Fruit fly (Drosophila melanogaster) whole organism, prepupa: ENCODE results near the gene CG31674.

Experiments used
- Blimp-1 ChIP-seq: fragments of 200-800 bp; sonication (Bioruptor generic); optimal IDR thresholded peaks from 3 replicates; lab custom pipeline; 2017; ENCODE audit warnings: missing biosample characterization, missing genetic modification characterization, mild to moderate bottlenecking, moderate library complexity, missing genetic modification reagents
- CG10631 ChIP-seq: fragments of 200-800 bp; sonication (Bioruptor generic); optimal IDR thresholded peaks from 2 replicates; lab custom pipeline; 2016; ENCODE audit warnings: missing biosample characterization, missing genetic modification characterization
- CG10669 ChIP-seq: fragments of 200-800 bp; sonication (Bioruptor generic); optimal IDR thresholded peaks from 3 replicates; lab custom pipeline; 2018; ENCODE audit warnings: missing biosample characterization, mild to moderate bottlenecking, missing genetic modification characterization, moderate library complexity
- CG11902 ChIP-seq: fragments of 200-800 bp; sonication (Bioruptor generic); optimal IDR thresholded peaks from 3 replicates; lab custom pipeline; 2016; ENCODE audit warnings: missing biosample characterization, missing genetic modification characterization
- CG15336 ChIP-seq: fragments of 200-800 bp; sonication (Bioruptor generic); IDR thresholded peaks from 2 replicates; pipeline ENCODE4 v1.3.6; 2022; ENCODE audit warnings: missing biosample characterization, missing genetic modification characterization
- CG1621 ChIP-seq: fragments of 200-800 bp; sonication (Bioruptor generic); optimal IDR thresholded peaks from 3 replicates; lab custom pipeline; 2018; ENCODE audit warnings: missing biosample characterization, mild to moderate bottlenecking, missing genetic modification characterization
- CG34406 ChIP-seq: fragments of 200-800 bp; sonication (Bioruptor generic); optimal IDR thresholded peaks from 3 replicates; lab custom pipeline; 2016; ENCODE audit warnings: missing biosample characterization, missing genetic modification characterization
- CG6792 ChIP-seq: fragments of 200-800 bp; sonication (Bioruptor generic); optimal IDR thresholded peaks from 3 replicates; lab custom pipeline; 2016; ENCODE audit warnings: missing biosample characterization, missing genetic modification characterization
- CG6808 ChIP-seq: fragments of 200-800 bp; sonication (Bioruptor generic); optimal IDR thresholded peaks from 3 replicates; lab custom pipeline; 2017; ENCODE audit warnings: missing biosample characterization, missing genetic modification characterization, mild to moderate bottlenecking, moderate library complexity, missing genetic modification reagents
- CG6854 ChIP-seq: fragments of 200-800 bp; sonication (Bioruptor generic); optimal IDR thresholded peaks from 2 replicates; lab custom pipeline; 2017; ENCODE audit warnings: missing biosample characterization, mild to moderate bottlenecking, missing genetic modification characterization
- CG7368 ChIP-seq: fragments of 200-800 bp; sonication (Bioruptor generic); optimal IDR thresholded peaks from 3 replicates; lab custom pipeline; 2016; ENCODE audit warnings: missing biosample characterization, missing genetic modification characterization
- CG8319 ChIP-seq: fragments of 200-800 bp; sonication (Bioruptor generic); optimal IDR thresholded peaks from 3 replicates; lab custom pipeline; 2016; ENCODE audit warnings: missing biosample characterization, missing genetic modification characterization
- CG8632 ChIP-seq: fragments of 200-800 bp; sonication (Bioruptor generic); optimal IDR thresholded peaks from 3 replicates; lab custom pipeline; 2016; ENCODE audit warnings: missing biosample characterization, missing genetic modification characterization
- CG9139 ChIP-seq: fragments of 200-800 bp; sonication (Bioruptor generic); optimal IDR thresholded peaks from 3 replicates; lab custom pipeline; 2017; ENCODE audit warnings: missing biosample characterization, mild to moderate bottlenecking, missing genetic modification characterization
- Eip78C ChIP-seq: fragments of 200-800 bp; sonication (Bioruptor generic); peaks from one replicate; lab custom pipeline; 2016; ENCODE audit warnings: missing biosample characterization, missing genetic modification characterization
- Eip93F ChIP-seq: fragments of 200-800 bp; sonication (Bioruptor generic); optimal IDR thresholded peaks from 2 replicates; lab custom pipeline; 2016; ENCODE audit warnings: missing biosample characterization, mild to moderate bottlenecking, missing genetic modification characterization
- Ets21C ChIP-seq: fragments of 200-800 bp; sonication (Bioruptor generic); optimal IDR thresholded peaks from 3 replicates; lab custom pipeline; 2016; ENCODE audit warnings: missing biosample characterization, missing genetic modification characterization
- Ets96B ChIP-seq: fragments of 200-800 bp; optimal IDR thresholded peaks from 2 replicates; lab custom pipeline; 2019; ENCODE audit warnings: missing biosample characterization, mild to moderate bottlenecking, missing genetic modification characterization, moderate library complexity
- Gug ChIP-seq: fragments of 200-800 bp; sonication (Bioruptor generic); IDR thresholded peaks from 2 replicates; pipeline ENCODE4 v1.3.6; 2022; ENCODE audit warnings: missing biosample characterization, missing genetic modification characterization
- Hr38 ChIP-seq: sonication (Bioruptor generic); optimal IDR thresholded peaks from 2 replicates; lab custom pipeline; 2016; ENCODE audit warnings: missing biosample characterization, missing genetic modification characterization
- Hr39 ChIP-seq: fragments of 200-800 bp; sonication (Bioruptor generic); optimal IDR thresholded peaks from 2 replicates; lab custom pipeline; 2016; ENCODE audit warnings: missing biosample characterization, missing genetic modification characterization
- Lpt ChIP-seq: fragments of 200-800 bp; sonication (Bioruptor generic); optimal IDR thresholded peaks from 3 replicates; lab custom pipeline; 2016; ENCODE audit warnings: missing biosample characterization, missing genetic modification characterization
- Smox ChIP-seq: fragments of 200-800 bp; sonication (Bioruptor generic); optimal IDR thresholded peaks from 3 replicates; lab custom pipeline; 2016; ENCODE audit warnings: missing biosample characterization, missing genetic modification characterization
- Sox102F ChIP-seq: fragments of 200-800 bp; sonication (Bioruptor generic); optimal IDR thresholded peaks from 2 replicates; lab custom pipeline; 2016; ENCODE audit warnings: missing biosample characterization, mild to moderate bottlenecking, missing genetic modification characterization
- Sox14 ChIP-seq: fragments of 200-800 bp; sonication (Bioruptor generic); optimal IDR thresholded peaks from 3 replicates; lab custom pipeline; 2016; ENCODE audit warnings: missing biosample characterization, missing genetic modification characterization
- achi ChIP-seq: fragments of 200-800 bp; sonication (Bioruptor generic); optimal IDR thresholded peaks from 3 replicates; lab custom pipeline; 2016; ENCODE audit warnings: missing biosample characterization, missing genetic modification characterization
- acj6 ChIP-seq: fragments of 200-800 bp; sonication (Bioruptor generic); optimal IDR thresholded peaks from 3 replicates; lab custom pipeline; 2016; ENCODE audit warnings: missing biosample characterization, missing genetic modification characterization
- cyc ChIP-seq: fragments of 200-800 bp; sonication (Bioruptor generic); optimal IDR thresholded peaks from 3 replicates; lab custom pipeline; 2016; ENCODE audit warnings: missing biosample characterization, missing genetic modification characterization
- dac ChIP-seq: fragments of 200-800 bp; sonication (Bioruptor generic); optimal IDR thresholded peaks from 2 replicates; lab custom pipeline; 2017; ENCODE audit warnings: missing biosample characterization, mild to moderate bottlenecking, missing genetic modification characterization
- dsx ChIP-seq: fragments of 200-800 bp; optimal IDR thresholded peaks from 3 replicates; lab custom pipeline; 2019; ENCODE audit warnings: missing biosample characterization, mild to moderate bottlenecking, missing genetic modification characterization, moderate library complexity; ENCODE audit not compliant: poor library complexity, severe bottlenecking
- eg ChIP-seq: fragments of 200-800 bp; sonication (Bioruptor generic); IDR thresholded peaks from 3 replicates; pipeline ENCODE4 v1.3.6; 2022; ENCODE audit warnings: missing biosample characterization, missing genetic modification characterization
- fd85E ChIP-seq: fragments of 200-800 bp; sonication (Bioruptor generic); optimal IDR thresholded peaks from 3 replicates; lab custom pipeline; 2016; ENCODE audit warnings: missing biosample characterization, missing genetic modification characterization
- fkh ChIP-seq: fragments of 200-800 bp; sonication (Bioruptor generic); optimal IDR thresholded peaks from 3 replicates; lab custom pipeline; 2017; ENCODE audit warnings: missing biosample characterization, mild to moderate bottlenecking, missing genetic modification characterization, moderate library complexity
- lz ChIP-seq: fragments of 200-800 bp; sonication (Bioruptor generic); optimal IDR thresholded peaks from 3 replicates; lab custom pipeline; 2016; ENCODE audit warnings: missing biosample characterization, missing genetic modification characterization
- pdm3 ChIP-seq: fragments of 200-800 bp; sonication (Bioruptor generic); optimal IDR thresholded peaks from 3 replicates; lab custom pipeline; 2016; ENCODE audit warnings: missing biosample characterization, missing genetic modification characterization
- salr ChIP-seq, 2 experiments: fragments of 200-800 bp; sonication (Bioruptor generic); optimal IDR thresholded peaks; 3 replicates each; lab custom pipeline; 2016 to 2018; ENCODE audit warnings: missing biosample characterization in 2 of 2, missing genetic modification characterization in 2 of 2, mild to moderate bottlenecking in 1 of 2
- spab ChIP-seq: fragments of 200-800 bp; sonication (Bioruptor generic); optimal IDR thresholded peaks from 2 replicates; lab custom pipeline; 2017; ENCODE audit warnings: missing biosample characterization, mild to moderate bottlenecking, missing genetic modification characterization, missing genetic modification reagents
- ss ChIP-seq, 2 experiments: fragments of 200-800 bp; sonication (Bioruptor generic); optimal IDR thresholded peaks; 2 replicates in 1 of 2; 3 replicates in 1 of 2; lab custom pipeline; 2017 to 2018; ENCODE audit warnings: mild to moderate bottlenecking in 2 of 2, missing biosample characterization in 2 of 2, missing genetic modification characterization in 2 of 2, moderate library complexity in 1 of 2
- svp ChIP-seq: fragments of 200-800 bp; sonication (Bioruptor generic); peaks from one replicate; lab custom pipeline; 2016; ENCODE audit warnings: missing biosample characterization, missing genetic modification characterization
- vri ChIP-seq: fragments of 200-800 bp; sonication (Bioruptor generic); optimal IDR thresholded peaks from 3 replicates; lab custom pipeline; 2016; ENCODE audit warnings: missing biosample characterization, mild to moderate bottlenecking, missing genetic modification characterization

Gene CG31674

DNA sequence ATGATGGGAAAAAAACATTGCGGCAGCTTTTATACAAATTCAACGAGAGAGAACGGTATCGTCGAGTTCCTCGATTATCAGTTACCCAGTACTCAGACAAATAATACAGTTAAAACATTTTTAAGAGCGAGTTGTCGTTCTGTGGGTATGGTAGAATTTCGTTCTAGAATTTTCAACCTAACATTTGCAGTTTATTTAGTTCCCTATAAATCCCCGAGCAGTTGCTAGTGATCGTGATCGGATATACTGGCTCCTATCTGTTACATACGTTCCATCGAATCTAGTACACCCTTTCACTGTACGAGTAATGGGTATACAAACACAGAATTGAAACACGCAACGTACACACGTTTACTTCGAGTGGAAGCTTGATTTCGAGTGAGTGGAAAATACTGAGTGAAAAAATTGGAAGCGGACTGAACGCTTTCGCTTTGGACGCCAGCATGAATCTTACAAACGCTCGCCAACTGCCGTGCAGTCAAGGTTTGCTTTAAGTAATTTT lies 33.8 kb downstream of the CG31674 start, which contains the start of gene CG9338 (continued):
- TF ChIP-seq ss (GFP tag; optimal IDR thresholded peaks at IDR 0.05; lab: Kevin White, UChicago) (peak in 1 of 2 experiments; percentile 88), CG6854 (GFP tag; lab: Kevin White, UChicago) (no peak), svp (peak; percentile 90), Ets96B (no peak), CG15336 (GFP tag; lab: Robert Waterston, UW) (peak; percentile 81), Hr38 (GFP tag; lab: Kevin White, UChicago) (no peak), lz (peak; percentile 85), salr (GFP tag; optimal IDR thresholded peaks at IDR 0.05; lab: Kevin White, UChicago) (peak in 1 of 2 experiments; percentile 53)
- TF ChIP-seq, all 60 proteins: peak for 52

DNA sequence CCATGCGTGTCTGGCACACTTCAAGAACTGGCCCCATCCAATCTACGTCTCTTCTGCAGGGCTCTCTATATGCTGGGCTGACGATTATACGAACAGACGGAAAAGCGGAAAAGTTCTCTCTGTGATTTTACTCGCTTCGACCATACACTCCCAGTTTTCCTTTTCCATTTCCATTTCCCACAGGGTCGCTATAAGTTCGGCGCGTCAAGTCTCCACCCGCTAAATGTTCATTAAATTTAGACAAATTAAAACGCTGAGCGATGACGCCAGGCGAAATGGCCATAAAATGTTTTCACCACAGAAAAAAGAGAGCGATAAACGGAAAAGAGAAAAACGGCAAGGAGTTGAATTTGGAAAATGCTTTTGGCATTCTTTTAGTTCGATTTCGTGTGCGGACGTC lies 36.3 kb downstream of the CG31674 start, which contains the start of gene CG31675:
Gene CG31675 (plus strand): TSS at position 375 of the 400 bp plus-strand sequence.
- TF ChIP-seq Smox (GFP tag; lab: Kevin White, UChicago) = no peak
- TF ChIP-seq fkh (GFP tag; lab: Kevin White, UChicago) = no peak
- no peak for TF ChIP-seq eg (GFP tag; lab: Robert Waterston, UW)
- no peak for TF ChIP-seq Ets96B
- no peak for TF ChIP-seq Sox102F
- TF ChIP-seq cyc (GFP tag; lab: Kevin White, UChicago) = no peak
- TF ChIP-seq Eip93F (GFP tag; lab: Kevin White, UChicago) = no peak
- no peak for TF ChIP-seq vri (GFP tag; lab: Kevin White, UChicago)

DNA sequence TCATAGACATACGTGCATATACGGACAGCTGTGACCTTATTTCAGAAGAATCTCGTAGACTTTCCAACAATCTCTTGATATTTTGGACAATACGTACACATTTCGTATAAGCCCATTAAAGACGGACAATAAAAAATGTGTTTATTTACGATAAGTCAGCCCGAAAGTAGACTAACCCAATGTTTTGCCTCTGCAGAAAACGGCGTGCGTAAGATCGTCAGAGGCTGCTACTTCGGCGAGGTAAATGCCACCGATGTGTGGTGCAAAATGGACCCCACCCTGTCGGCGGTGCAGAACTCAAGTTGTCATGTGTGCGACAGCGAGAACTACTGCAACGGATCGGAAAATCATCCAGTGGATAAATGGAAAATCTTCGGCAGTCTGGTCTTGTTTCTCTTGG lies 37.9 kb downstream of the CG31674 start:
- TF ChIP-seq CG1621 (tag; lab: Kevin White, UChicago) = no peak
- TF ChIP-seq fkh (GFP tag; lab: Kevin White, UChicago) = peak; percentile 6
- no peak for TF ChIP-seq cyc (GFP tag; lab: Kevin White, UChicago)
- TF ChIP-seq Sox102F = no peak
- no peak for TF ChIP-seq CG6854 (GFP tag; lab: Kevin White, UChicago)
- no peak for TF ChIP-seq achi (GFP tag; lab: Kevin White, UChicago)
- TF ChIP-seq Ets21C (GFP tag; lab: Kevin White, UChicago) = no peak

DNA sequence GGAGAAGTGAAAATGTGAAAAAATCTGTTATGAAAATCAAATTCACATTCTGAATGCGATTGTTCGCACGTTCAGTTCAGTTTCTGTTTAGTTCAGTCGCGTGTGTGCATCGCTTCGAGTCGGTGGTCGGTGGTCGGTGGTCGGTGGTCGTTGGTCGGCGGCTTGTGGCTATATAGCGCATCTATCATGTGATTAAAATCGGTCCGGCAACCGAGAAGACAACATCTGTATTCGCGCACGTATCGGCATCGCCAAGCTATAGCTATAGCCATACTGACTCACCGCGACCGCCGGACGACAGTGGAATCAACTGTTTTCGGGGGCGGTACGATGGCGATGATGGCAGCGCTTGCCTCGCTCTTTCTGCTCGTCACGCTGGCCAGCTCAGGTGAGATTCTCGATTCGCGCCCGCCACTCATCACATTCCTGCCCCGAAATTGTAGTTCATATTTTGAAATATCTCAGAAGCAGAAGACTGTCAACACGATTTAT lies 38.8 kb downstream of the CG31674 start, which contains the start of gene CG14401:
Gene CG14401 (plus strand): TSS at position 51 of the 492 bp plus-strand sequence.
- peak; percentile 54 for TF ChIP-seq svp
- no peak for TF ChIP-seq eg (GFP tag; lab: Robert Waterston, UW)
- no peak for TF ChIP-seq acj6 (GFP tag; lab: Kevin White, UChicago)
- TF ChIP-seq CG10631 = no peak
- no peak for TF ChIP-seq fd85E (GFP tag; lab: Kevin White, UChicago)
- no peak for TF ChIP-seq CG6792 (GFP tag; lab: Kevin White, UChicago)
- no peak for TF ChIP-seq CG11902 (GFP tag; lab: Kevin White, UChicago)
- no peak for TF ChIP-seq CG9139 (GFP tag; lab: Kevin White, UChicago)
- TF ChIP-seq Hr39 (GFP tag; lab: Kevin White, UChicago) = no peak
- TF ChIP-seq CG6808 (GFP tag; lab: Kevin White, UChicago) = no peak
- no peak for TF ChIP-seq Blimp-1
- TF ChIP-seq Sox14 (GFP tag; lab: Kevin White, UChicago) = no peak
- TF ChIP-seq Ets21C (GFP tag; lab: Kevin White, UChicago) = no peak
- TF ChIP-seq Eip78C (GFP tag; lab: Kevin White, UChicago) = peak; percentile 27
- TF ChIP-seq Lpt = no peak
- TF ChIP-seq CG7368 (GFP tag; lab: Kevin White, UChicago) = no peak

DNA sequence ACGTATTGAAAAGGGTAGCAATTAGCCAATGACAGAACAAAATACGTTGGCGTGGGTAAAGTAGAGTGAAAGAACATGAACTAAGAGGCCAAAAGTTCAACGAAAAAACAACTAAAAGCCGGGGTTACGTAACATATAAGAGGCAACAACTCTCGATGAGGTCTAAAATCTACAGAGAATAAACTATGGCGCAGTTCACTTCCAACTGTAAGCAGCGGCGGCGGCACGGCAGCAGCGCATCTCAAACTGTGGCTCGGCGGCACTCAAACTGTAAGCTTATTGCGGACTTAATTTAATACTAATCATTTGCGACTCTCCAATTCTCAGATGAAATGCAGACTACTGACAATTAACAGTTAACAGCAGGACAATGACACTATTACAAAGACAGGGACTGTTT lies 43.5 kb downstream of the CG31674 start:
- TF ChIP-seq pdm3 (GFP tag; lab: Kevin White, UChicago) = no peak
- no peak for TF ChIP-seq Hr38 (GFP tag; lab: Kevin White, UChicago)
- TF ChIP-seq CG8632 (GFP tag; lab: Kevin White, UChicago) = no peak
- TF ChIP-seq ss (GFP tag; optimal IDR thresholded peaks at IDR 0.05; lab: Kevin White, UChicago) = no peak
- TF ChIP-seq Ets96B = no peak
- TF ChIP-seq CG6792 (GFP tag; lab: Kevin White, UChicago) = no peak
- TF ChIP-seq CG8319 (GFP tag; lab: Kevin White, UChicago) = no peak
- TF ChIP-seq Sox102F = no peak
- no peak for TF ChIP-seq dac (GFP tag; lab: Kevin White, UChicago)
- TF ChIP-seq CG10669 = no peak
- no peak for TF ChIP-seq dsx (GFP tag; lab: Kevin White, UChicago)
- no peak for TF ChIP-seq CG34406 (GFP tag; lab: Kevin White, UChicago)
- no peak for TF ChIP-seq salr (GFP tag; optimal IDR thresholded peaks at IDR 0.05; lab: Kevin White, UChicago)
- TF ChIP-seq Eip78C (GFP tag; lab: Kevin White, UChicago) = no peak
- no peak for TF ChIP-seq Gug
- TF ChIP-seq spab (GFP tag; lab: Kevin White, UChicago) = no peak
- TF ChIP-seq CG6808 (GFP tag; lab: Kevin White, UChicago) = no peak
- TF ChIP-seq cyc (GFP tag; lab: Kevin White, UChicago) = no peak
- no peak for TF ChIP-seq fd85E (GFP tag; lab: Kevin White, UChicago)
- TF ChIP-seq, all 60 proteins: peak for 0
